Worm (Caenorhabditis elegans) whole organism, L4 larva: ENCODE results near the gene somi-1.
A peak's percentile ranks its signal among the peaks of the same experiment; 100 is the strongest.

ENCODE experiments used
- D1046.2 ChIP-seq: fragments of 200-800 bp; sonication (Bioruptor generic); IDR thresholded peaks from 2 replicates; pipeline ENCODE4 v1.3.6; 2022; ENCODE audit warnings: missing genetic modification characterization, missing compliant biosample characterization
- F49E8.2 ChIP-seq: sonication (generic microtip); optimal IDR thresholded peaks from 2 replicates; lab custom pipeline; 2016; ENCODE audit warnings: missing compliant biosample characterization, mild to moderate bottlenecking, missing genetic modification characterization, borderline replicate concordance
- T20F7.1 ChIP-seq: fragments of 200-800 bp; sonication (Bioruptor generic); optimal IDR thresholded peaks from 2 replicates; lab custom pipeline; 2018; ENCODE audit warnings: mild to moderate bottlenecking, missing genetic modification characterization, missing compliant biosample characterization
- T26A8.4 ChIP-seq: fragments of 200-800 bp; sonication (Bioruptor generic); IDR thresholded peaks from 2 replicates; pipeline ENCODE4 v1.3.6; 2022; ENCODE audit warnings: missing genetic modification characterization, missing compliant biosample characterization
- Y48G9A.11 ChIP-seq: fragments of 200-800 bp; sonication (Bioruptor generic); IDR thresholded peaks from 2 replicates; pipeline ENCODE4 v1.3.6; 2022; ENCODE audit warnings: missing genetic modification reagents, missing genetic modification characterization, missing compliant biosample characterization
- Y5F2A.4 ChIP-seq: fragments of 200-800 bp; sonication (Bioruptor generic); optimal IDR thresholded peaks from 2 replicates; lab custom pipeline; 2018; ENCODE audit warnings: mild to moderate bottlenecking, missing genetic modification characterization, missing compliant biosample characterization
- Y75B8A.6 ChIP-seq: fragments of 200-800 bp; sonication (Bioruptor generic); IDR thresholded peaks from 2 replicates; pipeline ENCODE4 v1.3.6; 2022; ENCODE audit warnings: missing genetic modification reagents, missing genetic modification characterization, missing compliant biosample characterization
- ZK337.2 ChIP-seq: fragments of 200-800 bp; sonication (Bioruptor generic); IDR thresholded peaks from 2 replicates; pipeline ENCODE4 v1.3.6; 2022; ENCODE audit warnings: missing genetic modification reagents, missing genetic modification characterization, missing compliant biosample characterization
- aha-1 ChIP-seq: fragments of 150-350 bp; peaks from one replicate; lab custom pipeline; 2014; ENCODE audit warnings: missing biosample characterization, missing genetic modification characterization
- ama-1 ChIP-seq: fragments of 150-350 bp; optimal IDR thresholded peaks from 2 replicates; lab custom pipeline; 2014; ENCODE audit warnings: inconsistent platforms, mixed read lengths
- arid-1 ChIP-seq: fragments of 200-800 bp; sonication (Bioruptor generic); conservative IDR thresholded peaks from 2 replicates; pipeline ENCODE4 v1.3.6; 2022; ENCODE audit warnings: missing genetic modification reagents, missing genetic modification characterization, missing compliant biosample characterization
- ctbp-1 ChIP-seq: fragments of 200-800 bp; sonication (Bioruptor generic); IDR thresholded peaks from 2 replicates; pipeline ENCODE4 v1.3.6; 2022; ENCODE audit warnings: missing genetic modification reagents, missing genetic modification characterization, missing compliant biosample characterization
- daf-16 ChIP-seq, 3 experiments: sonication (generic microtip); optimal IDR thresholded peaks; 2 replicates each; lab custom pipeline; 2016 to 2017; ENCODE audit warnings: missing genetic modification characterization in 3 of 3, missing genetic modification reagents in 3 of 3, mild to moderate bottlenecking in 2 of 3, missing compliant biosample characterization in 2 of 3, missing biosample characterization in 1 of 3, moderate library complexity in 1 of 3
- dpl-1 ChIP-seq: fragments of 150-350 bp; optimal IDR thresholded peaks from 2 replicates; lab custom pipeline; 2014; ENCODE audit warnings: missing biosample characterization, missing genetic modification reagents, missing genetic modification characterization
- egl-43 ChIP-seq: fragments of 200-800 bp; sonication (Bioruptor generic); IDR thresholded peaks from 2 replicates; pipeline ENCODE4 v1.3.6; 2022; ENCODE audit warnings: missing genetic modification reagents, missing genetic modification characterization, missing compliant biosample characterization
- hif-1 ChIP-seq, 2 experiments: sonication (generic microtip); optimal IDR thresholded peaks; 2 replicates each; lab custom pipeline; 2016 to 2017; ENCODE audit warnings: missing compliant biosample characterization in 2 of 2, missing genetic modification characterization in 2 of 2, missing genetic modification reagents in 2 of 2, missing genotype in 2 of 2, mild to moderate bottlenecking in 1 of 2
- hlh-11 ChIP-seq: fragments of 200-800 bp; sonication (Bioruptor generic); optimal IDR thresholded peaks from 2 replicates; lab custom pipeline; 2018; ENCODE audit warnings: mild to moderate bottlenecking, missing genetic modification characterization, missing compliant biosample characterization
- lin-13 ChIP-seq: fragments of 150-350 bp; optimal IDR thresholded peaks from 2 replicates; lab custom pipeline; 2014; ENCODE audit warnings: missing biosample characterization, missing genetic modification reagents, missing genetic modification characterization
- lin-38 ChIP-seq: fragments of 200-800 bp; sonication (Bioruptor generic); IDR thresholded peaks from 2 replicates; pipeline ENCODE4 v1.3.6; 2022; ENCODE audit warnings: missing genetic modification reagents, missing genetic modification characterization, missing compliant biosample characterization
- lin-39 ChIP-seq: fragments of 150-350 bp; optimal IDR thresholded peaks from 2 replicates; lab custom pipeline; 2014; ENCODE audit warnings: missing biosample characterization, missing genetic modification reagents, missing genetic modification characterization
- lsy-2 ChIP-seq, 2 experiments: fragments of 150-350 bp in 1 of 2; sonication (generic microtip) in 1 of 2; optimal IDR thresholded peaks; 2 replicates each; lab custom pipeline; 2014 to 2017; ENCODE audit warnings: missing biosample characterization in 2 of 2, missing genetic modification characterization in 2 of 2
- mep-1 ChIP-seq: fragments of 150-350 bp; sonication (generic microtip); optimal IDR thresholded peaks from 3 replicates; lab custom pipeline; 2014; ENCODE audit warnings: missing biosample characterization, missing genetic modification characterization
- mes-2 ChIP-seq: sonication (generic microtip); optimal IDR thresholded peaks from 2 replicates; lab custom pipeline; 2016; ENCODE audit warnings: missing genotype, mild to moderate bottlenecking, missing genetic modification characterization, missing compliant biosample characterization; ENCODE audit not compliant: poor library complexity, severe bottlenecking
- mxl-2 ChIP-seq: fragments of 200-800 bp; sonication (Bioruptor generic); conservative IDR thresholded peaks from 2 replicates; pipeline ENCODE4 v1.3.6; 2022; ENCODE audit warnings: missing genetic modification reagents, missing genetic modification characterization, missing compliant biosample characterization
- mxl-3 ChIP-seq: fragments of 200-800 bp; sonication (Bioruptor generic); optimal IDR thresholded peaks from 2 replicates; lab custom pipeline; 2018; ENCODE audit warnings: mild to moderate bottlenecking, missing genetic modification characterization, missing compliant biosample characterization
- nhr-102 ChIP-seq: sonication (generic microtip); optimal IDR thresholded peaks from 2 replicates; lab custom pipeline; 2016; ENCODE audit warnings: mild to moderate bottlenecking, missing genetic modification characterization, moderate library complexity, missing compliant biosample characterization
- nhr-11 ChIP-seq: fragments of 150-350 bp; optimal IDR thresholded peaks from 2 replicates; lab custom pipeline; 2014; ENCODE audit warnings: missing biosample characterization, missing genetic modification characterization
- nhr-48 ChIP-seq: sonication (generic microtip); optimal IDR thresholded peaks from 2 replicates; lab custom pipeline; 2016; ENCODE audit warnings: mild to moderate bottlenecking, missing genetic modification characterization, missing compliant biosample characterization
- nhr-6 ChIP-seq: fragments of 150-350 bp; optimal IDR thresholded peaks from 2 replicates; lab custom pipeline; 2014; ENCODE audit warnings: missing biosample characterization, missing genetic modification characterization
- nhr-77 ChIP-seq: fragments of 150-350 bp; optimal IDR thresholded peaks from 2 replicates; lab custom pipeline; 2014; ENCODE audit warnings: missing biosample characterization, missing genetic modification characterization
- sdz-12 ChIP-seq: fragments of 200-800 bp; sonication (Bioruptor generic); optimal IDR thresholded peaks from 2 replicates; lab custom pipeline; 2018; ENCODE audit warnings: mild to moderate bottlenecking, missing genetic modification characterization, missing compliant biosample characterization
- set-16 ChIP-seq: fragments of 200-800 bp; sonication (Bioruptor generic); IDR thresholded peaks from 2 replicates; pipeline ENCODE4 v1.3.6; 2022; ENCODE audit warnings: missing genetic modification reagents, missing genetic modification characterization, missing compliant biosample characterization
- snpc-1.2 ChIP-seq: fragments of 200-800 bp; sonication (Bioruptor generic); IDR thresholded peaks from 2 replicates; pipeline ENCODE4 v1.3.6; 2022; ENCODE audit warnings: missing genetic modification reagents, missing genetic modification characterization, missing compliant biosample characterization
- spr-1 ChIP-seq: sonication (generic microtip); optimal IDR thresholded peaks from 2 replicates; lab custom pipeline; 2016; ENCODE audit warnings: mild to moderate bottlenecking, missing genetic modification characterization, missing compliant biosample characterization
- unc-130 ChIP-seq: sonication (generic microtip); optimal IDR thresholded peaks from 2 replicates; lab custom pipeline; 2016; ENCODE audit warnings: missing genetic modification reagents, missing genetic modification characterization, missing compliant biosample characterization
- unc-62 ChIP-seq, 3 experiments: fragments of 150-350 bp in 1 of 3; sonication (generic microtip); optimal IDR thresholded peaks in 2 of 3; peaks in 1 of 3; 1 replicate in 1 of 3; 2 replicates in 2 of 3; lab custom pipeline; 2014 to 2017; ENCODE audit warnings: missing biosample characterization in 3 of 3, missing genetic modification characterization in 3 of 3, missing genetic modification reagents in 3 of 3, missing genotype in 1 of 3

Gene somi-1

ce11 chrV:13411225-13411991, 20.2 kb upstream of the somi-1 start:
- TF ChIP-seq ctbp-1, result 0 out of 2 replicates have a peak, but pooled peaks have one; percentile 40
- peak; percentile 17 for TF ChIP-seq mep-1 (tag; lab: Kevin White, UChicago)
- TF ChIP-seq snpc-1.2, result 0 out of 2 replicates have a peak, but pooled peaks have one; percentile 13
- TF ChIP-seq Y75B8A.6 (GFP tag; lab: Robert Waterston, UW), result no peak
- peak; percentile 12; the same call in 1 of the 2 replicates for TF ChIP-seq lin-38 (GFP tag; lab: Robert Waterston, UW)
- TF ChIP-seq lin-13 (GFP tag; lab: Kevin White, UChicago), result peak; percentile 38
- no peak for TF ChIP-seq Y48G9A.11 (GFP tag; lab: Robert Waterston, UW)
- TF ChIP-seq T26A8.4 (GFP tag; lab: Robert Waterston, UW), result peak; percentile 47; the same call in 1 of the 2 replicates
- TF ChIP-seq spr-1 (tag; lab: Kevin White, UChicago), result peak; percentile 36
- peak; percentile 9 for TF ChIP-seq nhr-6 (tag; lab: Kevin White, UChicago)
- peak; percentile 2 for TF ChIP-seq mxl-3 (GFP tag; lab: Kevin White, UChicago)
- TF ChIP-seq nhr-77 (tag; lab: Kevin White, UChicago), result no peak
- TF ChIP-seq egl-43, result peak; percentile 75; the same call in 1 of the 2 replicates
- TF ChIP-seq ama-1 (lab: Kevin White, UChicago), result peak; percentile 35
- peak in 1 of 2 experiments; percentile 76 for TF ChIP-seq unc-62 (GFP tag; optimal IDR thresholded peaks at IDR 0.05 in 1 of 2; lab: Kevin White, UChicago)
- TF ChIP-seq unc-62 (tag; optimal IDR thresholded peaks at IDR 0.05; lab: Kevin White, UChicago), result no peak
- TF ChIP-seq nhr-102 (tag; lab: Kevin White, UChicago), result no peak
- TF ChIP-seq set-16 (GFP tag; lab: Robert Waterston, UW), result peak; percentile 97

- TF ChIP-seq mxl-3 (GFP tag; lab: Kevin White, UChicago), result peak; percentile 74
- no peak for TF ChIP-seq nhr-11 (tag; lab: Kevin White, UChicago)
- TF ChIP-seq nhr-48 (tag; lab: Kevin White, UChicago), result peak; percentile 40
- no peak for TF ChIP-seq Y48G9A.11 (GFP tag; lab: Robert Waterston, UW)
- TF ChIP-seq hlh-11 (tag; lab: Kevin White, UChicago), result peak; percentile 19
Measured at ce11 chrV:13410688-13411087, 19.5 kb upstream of the somi-1 start, which contains the start of gene F53F1.4. Gene F53F1.4, plus strand, starts transcription at chrV:13411077.

ce11 chrV:13409089-13409488, 17.9 kb upstream of the somi-1 start:
- TF ChIP-seq aha-1 (tag; lab: Kevin White, UChicago) (peak; percentile 70), T20F7.1 (peak; percentile 2), arid-1 (GFP tag; lab: Robert Waterston, UW) (no peak), sdz-12 (GFP tag; lab: Kevin White, UChicago) (no peak), ctbp-1 (no peak), lsy-2 (tag; optimal IDR thresholded peaks at IDR 0.05; lab: Kevin White, UChicago) (peak in 1 of 2 experiments; percentile 31), mes-2 (tag; lab: Kevin White, UChicago) (peak; percentile 90), ZK337.2 (GFP tag; lab: Robert Waterston, UW) (0 out of 2 replicates have a peak, but pooled peaks have one; percentile 23), lin-39 (tag; lab: Kevin White, UChicago) (no peak), hif-1 (tag; optimal IDR thresholded peaks at IDR 0.05; lab: Kevin White, UChicago) (peak in 1 of 2 experiments; percentile 1), F49E8.2 (tag; lab: Kevin White, UChicago) (peak; percentile 18), Y48G9A.11 (GFP tag; lab: Robert Waterston, UW) (peak; percentile 65; the same call in 1 of the 2 replicates), mxl-2 (no peak), daf-16 (GFP tag; optimal IDR thresholded peaks at IDR 0.05; lab: Kevin White, UChicago) (no peak), daf-16 (tag; optimal IDR thresholded peaks at IDR 0.05; lab: Kevin White, UChicago) (no peak), Y5F2A.4 (GFP tag; lab: Kevin White, UChicago) (no peak), lin-38 (GFP tag; lab: Robert Waterston, UW) (peak; percentile 51), D1046.2 (GFP tag; lab: Robert Waterston, UW) (no peak), unc-130 (peak; percentile 22), dpl-1 (GFP tag; lab: Kevin White, UChicago) (peak; percentile 87), unc-62 (GFP tag; optimal IDR thresholded peaks at IDR 0.05 in 1 of 2; lab: Kevin White, UChicago) (no peak), unc-62 (tag; optimal IDR thresholded peaks at IDR 0.05; lab: Kevin White, UChicago) (no peak)
